Fruit fly (Drosophila melanogaster) whole organism, embryonic: ENCODE results near the gene Rab5.

Source experiments
- Aef1 ChIP-seq: fragments of 200-800 bp; sonication (Bioruptor generic); IDR thresholded peaks from 3 replicates; pipeline ENCODE4 v1.3.6; 2022; ENCODE audit warnings: missing biosample characterization, missing genetic modification characterization
- Awh ChIP-seq: fragments of 200-800 bp; sonication (Bioruptor generic); IDR thresholded peaks from 2 replicates; pipeline ENCODE4, ENCODE4 v1.3.6; 2022; ENCODE audit warnings: missing biosample characterization, missing genetic modification characterization
- CG10366 ChIP-seq: fragments of 200-800 bp; sonication (Bioruptor generic); IDR thresholded peaks from 2 replicates; pipeline ENCODE4 v1.3.6; 2022; ENCODE audit warnings: missing biosample characterization, missing genetic modification characterization
- CG10462 ChIP-seq: fragments of 200-800 bp; sonication (Bioruptor generic); optimal IDR thresholded peaks from 2 replicates; lab custom pipeline; 2016; ENCODE audit warnings: missing biosample characterization, missing genetic modification characterization
- CG11093 ChIP-seq: fragments of 200-800 bp; sonication (Bioruptor generic); IDR thresholded peaks from 3 replicates; pipeline ENCODE4 v1.3.6; 2022; ENCODE audit warnings: missing biosample characterization, missing genetic modification characterization
- CG11723 ChIP-seq: fragments of 200-800 bp; sonication (Bioruptor generic); optimal IDR thresholded peaks from 2 replicates; lab custom pipeline; 2017; ENCODE audit warnings: missing biosample characterization, mild to moderate bottlenecking, missing genetic modification characterization
- CG12236 ChIP-seq: fragments of 200-800 bp; sonication (Bioruptor generic); optimal IDR thresholded peaks from 2 replicates; lab custom pipeline; 2016; ENCODE audit warnings: missing biosample characterization, missing genetic modification characterization
- CG14860 ChIP-seq: fragments of 200-800 bp; sonication (Bioruptor generic); IDR thresholded peaks from 3 replicates; pipeline ENCODE4 v1.3.6; 2022; ENCODE audit warnings: missing biosample characterization, missing genetic modification characterization; ENCODE audit not compliant: partially characterized antibody
- CG1603 ChIP-seq: fragments of 200-800 bp; sonication (Bioruptor generic); optimal IDR thresholded peaks from 2 replicates; lab custom pipeline; 2019; ENCODE audit warnings: missing biosample characterization, mild to moderate bottlenecking, missing genetic modification characterization, moderate library complexity
- CG16779 ChIP-seq: fragments of 200-800 bp; sonication (Bioruptor generic); IDR thresholded peaks from 2 replicates; pipeline ENCODE4 v1.3.6; 2022; ENCODE audit warnings: missing biosample characterization, missing genetic modification characterization
- CG18011 ChIP-seq: fragments of 200-800 bp; sonication (Bioruptor generic); optimal IDR thresholded peaks from 2 replicates; lab custom pipeline; 2017; ENCODE audit warnings: missing biosample characterization, missing genetic modification characterization, mild to moderate bottlenecking, moderate library complexity, missing genotype
- CG30431 ChIP-seq: fragments of 200-800 bp; sonication (Bioruptor generic); optimal IDR thresholded peaks from 2 replicates; lab custom pipeline; 2017; ENCODE audit warnings: missing biosample characterization, missing genetic modification characterization
- CG31365 ChIP-seq: fragments of 200-800 bp; sonication (Bioruptor generic); optimal IDR thresholded peaks from 2 replicates; lab custom pipeline; 2018; ENCODE audit warnings: missing biosample characterization, mild to moderate bottlenecking, missing genetic modification characterization
- CG34376 ChIP-seq: fragments of 200-800 bp; sonication (Bioruptor generic); optimal IDR thresholded peaks from 2 replicates; lab custom pipeline; 2018; ENCODE audit warnings: missing biosample characterization, mild to moderate bottlenecking, missing genetic modification characterization
- CG4424 ChIP-seq: fragments of 200-800 bp; sonication (Bioruptor generic); optimal IDR thresholded peaks from 3 replicates; lab custom pipeline; 2016; ENCODE audit warnings: missing biosample characterization, missing genetic modification characterization
- CG4854 ChIP-seq: fragments of 200-800 bp; sonication (Bioruptor generic); optimal IDR thresholded peaks from 2 replicates; lab custom pipeline; 2016; ENCODE audit warnings: missing biosample characterization, missing genetic modification characterization, inconsistent platforms
- CG6765 ChIP-seq: fragments of 200-800 bp; sonication (Bioruptor generic); optimal IDR thresholded peaks from 3 replicates; lab custom pipeline; 2017; ENCODE audit warnings: missing biosample characterization, mild to moderate bottlenecking, missing genetic modification characterization
- CG6813 ChIP-seq: fragments of 200-800 bp; sonication (Bioruptor generic); optimal IDR thresholded peaks from 2 replicates; lab custom pipeline; 2017; ENCODE audit warnings: missing biosample characterization, missing genetic modification characterization, mild to moderate bottlenecking, moderate library complexity, missing genetic modification reagents
- CG7839 ChIP-seq: fragments of 200-800 bp; sonication (Bioruptor generic); optimal IDR thresholded peaks from 3 replicates; lab custom pipeline; 2018; ENCODE audit warnings: missing biosample characterization, mild to moderate bottlenecking, missing genetic modification characterization, moderate library complexity
- CG8281 ChIP-seq: fragments of 200-800 bp; sonication (Bioruptor generic); optimal IDR thresholded peaks from 2 replicates; lab custom pipeline; 2018; ENCODE audit warnings: missing biosample characterization, mild to moderate bottlenecking, missing genetic modification characterization, moderate library complexity
- CG8359 ChIP-seq: fragments of 200-800 bp; sonication (Bioruptor generic); optimal IDR thresholded peaks from 2 replicates; lab custom pipeline; 2017; ENCODE audit warnings: missing biosample characterization, mild to moderate bottlenecking, missing genetic modification characterization, borderline replicate concordance
- CG9609 ChIP-seq: fragments of 200-800 bp; sonication (Bioruptor generic); optimal IDR thresholded peaks from 3 replicates; lab custom pipeline; 2016; ENCODE audit warnings: missing biosample characterization, missing genetic modification characterization
- Chrac-16 ChIP-seq: fragments of 200-800 bp; sonication (Bioruptor generic); optimal IDR thresholded peaks from 3 replicates; lab custom pipeline; 2016; ENCODE audit warnings: missing biosample characterization, missing genetic modification characterization
- Doc3 ChIP-seq: fragments of 200-800 bp; sonication (Bioruptor generic); IDR thresholded peaks from 3 replicates; pipeline ENCODE4 v1.3.6; 2022; ENCODE audit warnings: missing biosample characterization, missing genetic modification characterization; ENCODE audit not compliant: partially characterized antibody
- Hmr ChIP-seq: fragments of 200-800 bp; sonication (Bioruptor generic); optimal IDR thresholded peaks from 3 replicates; lab custom pipeline; 2017; ENCODE audit warnings: mild to moderate bottlenecking, missing biosample characterization, missing genetic modification reagents, missing genetic modification characterization
- Hr78 ChIP-seq, 2 experiments: fragments of 200-800 bp in 1 of 2; fragments of >200 bp in 1 of 2; sonication (Bioruptor generic) in 1 of 2; optimal IDR thresholded peaks; 2 replicates each; lab custom pipeline; 2017 to 2019; ENCODE audit warnings: missing biosample characterization in 2 of 2, missing genetic modification characterization in 2 of 2, mild to moderate bottlenecking in 1 of 2, moderate library complexity in 1 of 2
- Opbp ChIP-seq: fragments of 200-800 bp; sonication (Bioruptor generic); IDR thresholded peaks from 3 replicates; pipeline ENCODE4 v1.3.6; 2022; ENCODE audit warnings: missing biosample characterization, missing genetic modification characterization; ENCODE audit not compliant: partially characterized antibody
- Pdp1 ChIP-seq, 2 experiments: fragments of 200-800 bp; sonication (Bioruptor generic); optimal IDR thresholded peaks; 3 replicates each; lab custom pipeline; 2016; ENCODE audit warnings: missing biosample characterization in 2 of 2, missing genetic modification characterization in 2 of 2, mild to moderate bottlenecking in 1 of 2, moderate library complexity in 1 of 2
- Rfx ChIP-seq: fragments of 200-800 bp; sonication (Bioruptor generic); IDR thresholded peaks from 2 replicates; pipeline ENCODE4 v1.3.6; 2022; ENCODE audit warnings: missing biosample characterization, missing genetic modification characterization
- Side ChIP-seq: fragments of 200-800 bp; sonication (Bioruptor generic); optimal IDR thresholded peaks from 2 replicates; lab custom pipeline; 2016; ENCODE audit warnings: missing biosample characterization, missing genetic modification characterization
- Six4 ChIP-seq: fragments of 200-800 bp; sonication (Bioruptor generic); optimal IDR thresholded peaks from 2 replicates; lab custom pipeline; 2016; ENCODE audit warnings: missing biosample characterization, missing genetic modification characterization
- Vsx1 ChIP-seq: fragments of 200-800 bp; sonication (Bioruptor generic); optimal IDR thresholded peaks from 2 replicates; lab custom pipeline; 2017; ENCODE audit warnings: missing biosample characterization, mild to moderate bottlenecking, missing genetic modification characterization, missing genetic modification reagents
- cas ChIP-seq: fragments of 200-800 bp; sonication (Bioruptor generic); IDR thresholded peaks from 2 replicates; pipeline ENCODE4 v1.3.6; 2022; ENCODE audit warnings: missing biosample characterization, missing genetic modification characterization
- chinmo ChIP-seq: fragments of 200-800 bp; sonication (Bioruptor generic); IDR thresholded peaks from 4 replicates; pipeline ENCODE4 v1.3.6; 2022; ENCODE audit warnings: missing biosample characterization, missing genetic modification characterization; ENCODE audit not compliant: partially characterized antibody
- danr ChIP-seq: fragments of 200-800 bp; sonication (Bioruptor generic); IDR thresholded peaks from 2 replicates; pipeline ENCODE4 v1.3.6; 2022; ENCODE audit warnings: missing biosample characterization, missing genetic modification characterization
- gsb-n ChIP-seq: fragments of 200-800 bp; sonication (Bioruptor generic); optimal IDR thresholded peaks from 3 replicates; lab custom pipeline; 2018; ENCODE audit warnings: missing biosample characterization, mild to moderate bottlenecking, missing genetic modification characterization
- hth ChIP-seq: fragments of >200 bp; optimal IDR thresholded peaks from 2 replicates; lab custom pipeline; 2017; ENCODE audit warnings: inconsistent platforms
- klu ChIP-seq: fragments of 200-800 bp; sonication (Bioruptor generic); IDR thresholded peaks from 2 replicates; pipeline ENCODE4 v1.3.6; 2022; ENCODE audit warnings: missing biosample characterization, missing genetic modification characterization
- lov ChIP-seq, 2 experiments: fragments of 200-800 bp in 1 of 2; fragments of >200 bp in 1 of 2; sonication (Bioruptor generic) in 1 of 2; IDR thresholded peaks in 1 of 2; optimal IDR thresholded peaks in 1 of 2; 2 replicates in 1 of 2; 3 replicates in 1 of 2; pipeline versions ENCODE4 v1.3.6 to Lab custom; 2017 to 2022; ENCODE audit warnings: missing biosample characterization in 1 of 2, missing genetic modification characterization in 1 of 2
- nerfin-1 ChIP-seq: fragments of 200-800 bp; sonication (Bioruptor generic); optimal IDR thresholded peaks from 3 replicates; lab custom pipeline; 2019; ENCODE audit warnings: missing biosample characterization, mild to moderate bottlenecking, missing genetic modification characterization, moderate library complexity
- psq ChIP-seq: fragments of 200-800 bp; sonication (Bioruptor generic); optimal IDR thresholded peaks from 2 replicates; lab custom pipeline; 2017; ENCODE audit warnings: missing biosample characterization, missing genetic modification characterization
- scrt ChIP-seq: fragments of 200-800 bp; sonication (Bioruptor generic); optimal IDR thresholded peaks from 2 replicates; lab custom pipeline; 2018; ENCODE audit warnings: missing biosample characterization, mild to moderate bottlenecking, missing genetic modification characterization, moderate library complexity
- sd ChIP-seq: fragments of 200-800 bp; sonication (Bioruptor generic); optimal IDR thresholded peaks from 3 replicates; lab custom pipeline; 2018; ENCODE audit warnings: missing biosample characterization, mild to moderate bottlenecking, missing genetic modification characterization, moderate library complexity
- slbo ChIP-seq: fragments of 200-800 bp; sonication (Bioruptor generic); IDR thresholded peaks from 2 replicates; pipeline ENCODE4 v1.3.6; 2022; ENCODE audit warnings: missing biosample characterization, missing genetic modification characterization
- ssp ChIP-seq: fragments of 200-800 bp; sonication (Bioruptor generic); IDR thresholded peaks from 2 replicates; pipeline ENCODE4 v1.3.6; 2022; ENCODE audit warnings: missing biosample characterization, missing genetic modification characterization
- trh ChIP-seq: fragments of 200-800 bp; sonication (Bioruptor generic); optimal IDR thresholded peaks from 2 replicates; lab custom pipeline; 2016; ENCODE audit warnings: missing biosample characterization, missing genetic modification characterization
- usp ChIP-seq: fragments of >200 bp; optimal IDR thresholded peaks from 2 replicates; lab custom pipeline; 2017; ENCODE audit warnings: missing biosample characterization, missing genetic modification characterization
- zfh1 ChIP-seq: fragments of 200-800 bp; sonication (Bioruptor generic); IDR thresholded peaks from 3 replicates; pipeline ENCODE4 v1.3.6; 2022; ENCODE audit warnings: missing biosample characterization, missing genetic modification characterization

The Rab5 gene

DNA sequence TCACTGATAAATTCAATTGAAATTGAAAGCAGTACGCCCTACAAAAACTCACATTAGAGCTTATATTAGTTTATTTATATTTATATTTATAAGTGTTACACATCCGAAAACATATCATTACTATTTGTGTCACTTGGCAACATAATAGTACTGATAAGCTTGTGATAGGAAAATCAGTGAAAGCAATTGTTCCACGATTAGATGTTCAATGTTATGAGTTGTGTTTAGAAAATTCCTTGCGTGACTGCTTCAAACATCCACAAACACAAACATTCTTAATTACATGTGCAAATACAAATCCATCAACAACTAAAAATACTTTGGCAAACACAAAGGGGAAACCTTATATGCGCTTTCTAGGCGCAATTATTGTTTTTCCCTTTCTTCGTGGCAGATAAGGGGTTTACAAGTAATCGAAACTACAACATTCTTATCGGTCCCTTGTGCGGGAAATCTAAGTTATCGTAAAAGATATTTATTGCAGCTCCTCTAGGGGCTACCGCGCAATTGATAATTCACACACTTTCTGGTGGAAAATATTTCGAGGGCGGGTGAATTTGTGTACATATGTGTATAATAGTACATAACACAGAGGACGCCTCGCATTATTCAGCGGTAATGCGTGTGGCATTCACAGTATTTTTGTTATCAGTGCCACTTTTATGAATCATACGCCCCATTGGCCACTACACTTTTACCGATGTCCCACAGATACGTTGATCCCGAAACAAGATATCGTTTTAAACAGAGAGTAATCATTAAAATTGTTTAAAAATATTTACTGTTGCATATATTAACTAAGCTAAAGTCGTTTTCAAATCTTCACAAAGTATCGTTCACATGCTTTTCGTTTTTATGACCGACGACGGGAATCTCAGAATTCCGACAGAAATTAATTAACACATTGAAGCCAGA is 2.9 kb downstream of the Rab5 start (continued):
- TF ChIP-seq CG31365 (tag; lab: Kevin White, UChicago) (no peak), CG9609 (GFP tag; lab: Kevin White, UChicago) (no peak), Aef1 (GFP tag; lab: Robert Waterston, UW) (no peak), Hmr (no peak), zfh1 (GFP tag; lab: Robert Waterston, UW) (no peak), lov (optimal IDR thresholded peaks at IDR 0.05; lab: Kevin White, UChicago) (no peak), lov (GFP tag; IDR thresholded peaks at IDR 0.05; lab: Robert Waterston, UW) (no peak), CG34376 (GFP tag; lab: Kevin White, UChicago) (peak; percentile 52), hth (no peak), Awh (GFP tag; lab: Robert Waterston, UW) (no peak), CG8281 (no peak), klu (GFP tag; lab: Robert Waterston, UW) (no peak), CG10462 (GFP tag; lab: Kevin White, UChicago) (no peak), CG14860 (GFP tag; lab: Robert Waterston, UW) (no peak), Rfx (no peak), CG11723 (GFP tag; lab: Kevin White, UChicago) (no peak), Doc3 (GFP tag; lab: Robert Waterston, UW) (no peak), Six4 (GFP tag; lab: Kevin White, UChicago) (no peak), CG6765 (GFP tag; lab: Kevin White, UChicago) (no peak), CG10366 (GFP tag; lab: Robert Waterston, UW) (no peak), CG4854 (GFP tag; lab: Kevin White, UChicago) (no peak), Opbp (GFP tag; lab: Robert Waterston, UW) (no peak), chinmo (GFP tag; lab: Robert Waterston, UW) (0 out of 4 replicates have a peak, but pooled peaks have one; percentile 21), slbo (no peak), CG7839 (tag; lab: Kevin White, UChicago) (no peak), CG6813 (GFP tag; lab: Kevin White, UChicago) (no peak), psq (no peak), nerfin-1 (tag; lab: Kevin White, UChicago) (no peak), CG1603 (tag; lab: Kevin White, UChicago) (no peak), CG11093 (GFP tag; lab: Robert Waterston, UW) (no peak), Hr78 (GFP tag; optimal IDR thresholded peaks at IDR 0.05; lab: Kevin White, UChicago) (no peak), CG8359 (GFP tag; lab: Kevin White, UChicago) (no peak), CG4424 (GFP tag; lab: Kevin White, UChicago) (no peak), Side (GFP tag; lab: Kevin White, UChicago) (no peak), scrt (no peak), danr (GFP tag; lab: Robert Waterston, UW) (no peak), CG18011 (GFP tag; lab: Kevin White, UChicago) (no peak), gsb-n (tag; lab: Kevin White, UChicago) (no peak), Vsx1 (GFP tag; lab: Kevin White, UChicago) (no peak), CG12236 (GFP tag; lab: Kevin White, UChicago) (no peak), Chrac-16 (GFP tag; lab: Kevin White, UChicago) (no peak), trh (GFP tag; lab: Kevin White, UChicago) (no peak), cas (GFP tag; lab: Robert Waterston, UW) (no peak), usp (GFP tag; lab: Kevin White, UChicago) (no peak), ssp (GFP tag; lab: Robert Waterston, UW) (no peak), CG16779 (GFP tag; lab: Robert Waterston, UW) (no peak), Pdp1 (GFP tag; optimal IDR thresholded peaks at IDR 0.05; lab: Kevin White, UChicago) (peak in 1 of 2 experiments; percentile 27), CG30431 (no peak), sd (tag; lab: Kevin White, UChicago) (peak; percentile 4)
